Worm (Caenorhabditis elegans) whole organism, late embryonic: Measurements from ENCODE around the gene Y49E10.4.

Experiments used
- Y22D7AL.16 ChIP-seq: sonication (generic microtip); optimal IDR thresholded peaks from 2 replicates; lab custom pipeline; 2016; ENCODE audit warnings: missing genetic modification characterization, missing compliant biosample characterization
- dve-1 ChIP-seq: sonication (generic microtip); optimal IDR thresholded peaks from 2 replicates; lab custom pipeline; 2017; ENCODE audit warnings: antibody characterized with exemption, mild to moderate bottlenecking, missing genetic modification characterization, missing compliant biosample characterization

DNA sequence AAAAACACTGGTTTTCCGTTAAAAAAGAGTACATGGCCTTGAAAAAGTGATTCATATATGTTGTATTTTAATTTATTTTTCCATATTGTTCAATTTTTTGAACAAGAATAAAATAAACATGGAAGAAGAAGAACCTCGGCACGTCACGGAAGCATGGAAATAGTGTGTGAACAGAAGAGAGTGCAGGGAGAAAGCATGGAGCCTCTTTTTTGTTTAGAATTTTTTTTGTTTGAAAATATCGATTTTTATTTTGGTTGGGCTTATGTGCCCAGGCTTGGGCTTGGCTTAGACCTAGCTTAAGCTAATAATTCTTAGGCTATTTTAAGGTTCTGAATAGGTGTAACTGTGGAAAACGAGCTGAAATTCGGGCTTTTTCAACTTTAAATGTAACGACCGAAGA, 38.1 kb upstream of the Y49E10.4 start, which contains the start of gene tat-1:
- TF ChIP-seq Y22D7AL.16 (no peak), dve-1 (tag; lab: Kevin White, UChicago) (no peak)
